Fruit fly (Drosophila melanogaster): ENCODE measurements around the gene CG4751.

Gene CG4751

DNA sequence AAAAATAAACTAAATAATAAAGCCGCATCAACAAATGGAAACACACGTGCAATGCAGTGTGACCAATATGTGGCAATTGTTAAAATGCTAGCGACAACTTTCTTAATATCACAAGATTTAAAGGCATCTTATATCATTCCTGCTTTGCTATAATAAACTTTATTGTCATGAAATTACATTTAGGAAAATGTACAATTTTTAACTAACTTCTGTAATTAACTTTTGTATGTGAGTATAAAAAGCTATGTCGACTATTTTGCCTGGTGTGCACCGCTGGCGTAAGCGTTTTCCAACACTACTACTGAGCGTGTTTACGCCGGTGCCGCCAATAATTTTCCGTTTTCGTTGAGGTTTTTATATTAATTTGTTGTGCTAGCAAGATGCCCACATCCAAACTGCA, 7.0 kb upstream of the CG4751 start, which contains the start of the genes Csl4 and Nup160 (continued):
- no peak for TF ChIP-seq svp (GFP tag)
- TF ChIP-seq cyc (GFP tag; optimal IDR thresholded peaks at IDR 0.05), result peak; percentile 84
- no peak for TF ChIP-seq fd85E (GFP tag; optimal IDR thresholded peaks at IDR 0.05)
- TF ChIP-seq CG9139 (GFP tag; optimal IDR thresholded peaks at IDR 0.05), result no peak
- TF ChIP-seq CG16779 (tag; optimal IDR thresholded peaks at IDR 0.05), result no peak
- TF ChIP-seq Ets96B (tag; optimal IDR thresholded peaks at IDR 0.05), result no peak
- TF ChIP-seq fd59A (GFP tag; optimal IDR thresholded peaks at IDR 0.05), result no peak
- TF ChIP-seq dac (GFP tag; optimal IDR thresholded peaks at IDR 0.05), result no peak
- no peak for TF ChIP-seq salr (GFP tag; optimal IDR thresholded peaks at IDR 0.05)
- TF ChIP-seq fkh (GFP tag; optimal IDR thresholded peaks at IDR 0.05), result no peak
- no peak for TF ChIP-seq CG4318 (GFP tag; optimal IDR thresholded peaks at IDR 0.05)
- TF ChIP-seq spab (GFP tag; optimal IDR thresholded peaks at IDR 0.05), result no peak
- no peak for TF ChIP-seq acj6 (GFP tag; optimal IDR thresholded peaks at IDR 0.05)
- no peak for TF ChIP-seq Hr4 (GFP tag; optimal IDR thresholded peaks at IDR 0.05)
- no peak for TF ChIP-seq Met (GFP tag; optimal IDR thresholded peaks at IDR 0.05)
- no peak for TF ChIP-seq OdsH (GFP tag; optimal IDR thresholded peaks at IDR 0.05)
- peak; percentile 67 for TF ChIP-seq CG8319 (GFP tag; optimal IDR thresholded peaks at IDR 0.05)
- TF ChIP-seq Blimp-1 (GFP tag; optimal IDR thresholded peaks at IDR 0.05), result no peak
- peak; percentile 84 for TF ChIP-seq topi (GFP tag; optimal IDR thresholded peaks at IDR 0.05)
- peak; percentile 51 for TF ChIP-seq CG11902 (GFP tag; optimal IDR thresholded peaks at IDR 0.05)
- TF ChIP-seq CG6276 (GFP tag; optimal IDR thresholded peaks at IDR 0.05), result no peak
- TF ChIP-seq CG15336 (GFP tag; IDR thresholded peaks at IDR 0.05), result peak; percentile 59
- TF ChIP-seq CG6854 (GFP tag; optimal IDR thresholded peaks at IDR 0.05), result no peak
- peak; percentile 31 for TF ChIP-seq Eip93F (GFP tag; optimal IDR thresholded peaks at IDR 0.05)
- TF ChIP-seq vri (GFP tag; optimal IDR thresholded peaks at IDR 0.05), result no peak
- no peak for TF ChIP-seq pdm3 (GFP tag; optimal IDR thresholded peaks at IDR 0.05)
- TF ChIP-seq CG10631 (GFP tag; optimal IDR thresholded peaks at IDR 0.05), result no peak
- peak; percentile 70 for TF ChIP-seq CG6792 (GFP tag; optimal IDR thresholded peaks at IDR 0.05)
- TF ChIP-seq Sox15 (GFP tag; optimal IDR thresholded peaks at IDR 0.05), result peak; percentile 50
- TF ChIP-seq dsx (GFP tag; optimal IDR thresholded peaks at IDR 0.05; ENCODE audit: poor library complexity, severe bottlenecking), result no peak
- TF ChIP-seq Gug (GFP tag; IDR thresholded peaks at IDR 0.05), result no peak; the same call in 1 of the 2 replicates
- no peak for TF ChIP-seq Smox (GFP tag; optimal IDR thresholded peaks at IDR 0.05)
- no peak; the same call in 2 of the 3 replicates for TF ChIP-seq eg (GFP tag; IDR thresholded peaks at IDR 0.05)
- TF ChIP-seq CG34406 (GFP tag; optimal IDR thresholded peaks at IDR 0.05), result peak; percentile 72
- no peak for TF ChIP-seq CG7368 (GFP tag; optimal IDR thresholded peaks at IDR 0.05)
- TF ChIP-seq Hr39 (GFP tag; optimal IDR thresholded peaks at IDR 0.05), result peak; percentile 88
- TF ChIP-seq lz (GFP tag; optimal IDR thresholded peaks at IDR 0.05), result peak; percentile 86

DNA sequence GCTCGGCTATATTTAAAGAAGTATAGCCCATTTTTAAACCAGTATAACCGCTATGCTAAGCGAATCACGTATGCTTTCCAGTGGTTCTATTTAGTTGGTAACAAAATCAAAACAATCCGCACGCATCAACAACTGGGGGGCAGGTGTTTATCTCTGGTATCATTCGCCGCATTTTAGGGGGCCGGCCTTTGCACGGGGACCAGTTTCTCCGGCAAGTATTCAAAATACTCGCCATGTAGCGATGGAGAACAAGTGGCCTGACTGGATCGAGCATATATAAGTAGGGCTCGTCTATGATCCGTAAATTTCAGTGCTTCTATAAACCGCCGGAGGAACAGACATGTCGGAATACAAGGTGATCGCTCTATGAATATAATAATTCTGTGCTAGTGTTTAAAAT, 5.6 kb downstream of the CG4751 start, which contains the start of gene hgo:
Gene hgo (plus strand): TSS at position 301 of the 400 bp plus-strand sequence.
- TF ChIP-seq CG6792 (GFP tag; optimal IDR thresholded peaks at IDR 0.05), result no peak
- no peak for TF ChIP-seq net (GFP tag; optimal IDR thresholded peaks at IDR 0.05)
- TF ChIP-seq CG3919 (GFP tag; optimal IDR thresholded peaks at IDR 0.05), result no peak
- TF ChIP-seq CG7368 (GFP tag; optimal IDR thresholded peaks at IDR 0.05), result no peak
- no peak for TF ChIP-seq CG9139 (GFP tag; optimal IDR thresholded peaks at IDR 0.05)
- no peak for TF ChIP-seq Blimp-1 (GFP tag; optimal IDR thresholded peaks at IDR 0.05)
- no peak for TF ChIP-seq fd59A (GFP tag; optimal IDR thresholded peaks at IDR 0.05)
- no peak for TF ChIP-seq Gug (GFP tag; IDR thresholded peaks at IDR 0.05)
- TF ChIP-seq CG34406 (GFP tag; optimal IDR thresholded peaks at IDR 0.05), result no peak
- TF ChIP-seq svp (GFP tag), result no peak
- TF ChIP-seq Hr39 (GFP tag; optimal IDR thresholded peaks at IDR 0.05), result no peak
- TF ChIP-seq CG16779 (tag; optimal IDR thresholded peaks at IDR 0.05), result no peak

DNA sequence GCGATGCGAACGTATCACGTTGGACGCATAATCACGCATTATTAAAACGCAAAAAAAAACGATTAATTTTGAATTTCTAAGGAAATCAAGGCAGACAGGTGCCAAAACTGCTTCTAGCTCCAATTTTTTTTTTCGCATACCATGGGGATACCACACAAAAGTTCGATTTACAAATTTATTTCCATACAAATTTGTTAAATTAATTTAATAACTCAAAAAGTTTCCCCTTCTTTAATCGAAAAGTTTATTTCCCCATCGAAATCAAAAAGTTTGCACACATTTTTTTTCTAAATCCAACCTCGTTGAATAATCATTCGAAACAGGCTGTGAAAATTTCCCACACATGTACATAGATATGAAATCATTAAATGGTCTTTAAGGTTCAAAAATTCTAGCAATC, 14.8 kb downstream of the CG4751 start, which contains the start of gene CG31867:
Gene CG31867 (minus strand): TSS at position 101 of the 400 bp plus-strand sequence.
- TF ChIP-seq CG7368 (GFP tag; optimal IDR thresholded peaks at IDR 0.05), result no peak
- no peak for TF ChIP-seq CG8119 (GFP tag; IDR thresholded peaks at IDR 0.05)
- TF ChIP-seq dsx (GFP tag; optimal IDR thresholded peaks at IDR 0.05; ENCODE audit: poor library complexity, severe bottlenecking), result no peak
